Worm (Caenorhabditis elegans): ENCODE results near the gene C25A8.2.

The C25A8.2 gene

DNA sequence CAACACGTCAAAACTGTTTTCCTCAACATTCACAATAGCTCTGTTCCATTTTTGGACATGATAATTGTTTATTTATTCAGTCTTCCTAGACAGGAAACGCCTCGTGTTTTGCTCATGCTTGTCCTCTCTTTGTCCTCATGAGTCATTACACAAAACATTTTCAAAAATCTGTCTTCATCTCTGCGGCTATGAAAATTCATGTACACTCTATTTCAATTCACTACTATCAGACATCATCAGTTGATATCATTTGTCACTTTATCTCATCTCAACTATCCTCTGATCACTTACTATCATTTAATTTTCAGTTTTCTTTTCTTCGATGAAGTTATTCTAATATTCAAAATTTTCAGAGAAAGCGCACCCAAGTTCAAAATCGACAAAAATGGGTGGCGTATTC is 14.2 kb downstream of the C25A8.2 start, which contains the start of gene adah-1:
Gene adah-1, plus strand, starts transcription at position 354 of the 400 bp plus-strand sequence.
- TF ChIP-seq pqm-1 (tag; optimal IDR thresholded peaks at IDR 0.05) (no peak), egl-27 (tag; optimal IDR thresholded peaks at IDR 0.05) (no peak), mml-1 (tag; optimal IDR thresholded peaks at IDR 0.05) (peak; percentile 15)

DNA sequence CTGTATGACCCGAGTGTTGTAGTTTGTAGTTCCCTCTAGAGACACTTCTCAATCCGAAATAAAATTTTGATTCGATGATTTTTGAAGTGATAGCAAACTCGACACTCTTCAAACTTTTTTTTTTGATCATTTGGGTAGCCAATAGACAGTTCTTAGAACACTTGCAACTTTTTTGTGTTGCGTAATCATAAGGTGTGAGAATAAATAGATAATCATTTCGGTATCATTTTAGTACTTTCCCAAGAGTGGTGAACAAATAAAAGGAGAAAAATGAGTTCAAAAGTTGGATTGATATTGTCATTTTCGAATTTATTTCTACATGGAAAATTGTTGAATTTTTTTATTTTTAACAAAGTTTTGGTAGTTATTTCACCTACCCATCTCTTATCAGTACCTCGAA is 15.2 kb downstream of the C25A8.2 start:
- TF ChIP-seq elt-2 (tag; optimal IDR thresholded peaks at IDR 0.05), result peak; percentile 49
- TF ChIP-seq ama-1 (optimal IDR thresholded peaks at IDR 0.05), result no peak
- TF ChIP-seq pqm-1 (tag; optimal IDR thresholded peaks at IDR 0.05), result peak; percentile 39

DNA sequence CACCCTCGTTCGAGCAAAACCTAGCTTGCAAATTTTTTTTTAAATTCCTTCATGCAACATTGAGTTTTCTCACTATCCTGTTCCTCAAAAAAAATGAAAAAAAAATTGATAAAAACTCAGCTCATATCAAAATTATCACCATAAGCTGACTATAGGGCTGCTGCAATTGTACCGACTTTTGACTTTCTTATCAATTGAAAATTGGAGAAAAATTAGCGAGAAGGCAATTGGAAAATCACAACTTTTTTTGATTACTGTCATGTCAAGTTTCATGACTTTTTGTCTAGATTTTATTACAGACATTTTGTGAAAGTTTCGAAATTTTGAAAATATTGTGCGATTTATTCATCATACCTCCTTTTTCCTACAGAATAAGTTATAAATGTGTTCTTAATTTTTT is 16.2 kb downstream of the C25A8.2 start:
- peak; percentile 90 for TF ChIP-seq elt-2 (tag; optimal IDR thresholded peaks at IDR 0.05)
- peak; percentile 8 for TF ChIP-seq pha-4 (tag; optimal IDR thresholded peaks at IDR 0.05)
- TF ChIP-seq pqm-1 (tag; optimal IDR thresholded peaks at IDR 0.05), result peak; percentile 67
- TF ChIP-seq unc-39 (tag; optimal IDR thresholded peaks at IDR 0.05), result no peak

DNA sequence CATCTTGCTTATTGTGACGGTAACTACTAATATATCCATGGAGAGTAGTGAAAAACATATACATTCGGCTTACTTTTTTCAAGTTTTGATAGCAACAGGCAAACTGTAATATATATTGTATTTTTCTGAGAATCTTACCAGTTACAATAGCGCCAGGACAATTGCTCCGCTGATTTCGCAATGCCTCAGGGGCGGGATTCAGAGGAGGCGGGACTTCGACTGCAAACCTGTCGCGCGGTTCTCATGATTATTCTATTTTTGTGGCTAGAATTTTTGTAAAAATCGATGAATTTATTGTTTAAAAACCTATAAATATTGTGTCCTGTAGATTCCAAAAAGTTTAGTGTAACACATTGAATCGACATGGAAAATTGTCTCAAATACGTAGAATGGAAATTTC is 21.4 kb downstream of the C25A8.2 start:
- TF ChIP-seq ama-1 (optimal IDR thresholded peaks at IDR 0.05), result no peak
- no peak for TF ChIP-seq ZK546.5 (tag; optimal IDR thresholded peaks at IDR 0.05)
- no peak for TF ChIP-seq elt-1 (tag; optimal IDR thresholded peaks at IDR 0.05)
- TF ChIP-seq mml-1 (tag; optimal IDR thresholded peaks at IDR 0.05), result no peak
- peak; percentile 58 for TF ChIP-seq fkh-10 (GFP tag; optimal IDR thresholded peaks at IDR 0.05)
- TF ChIP-seq ztf-4 (tag; optimal IDR thresholded peaks at IDR 0.05), result no peak
- no peak for TF ChIP-seq ceh-9 (tag; optimal IDR thresholded peaks at IDR 0.05)

DNA sequence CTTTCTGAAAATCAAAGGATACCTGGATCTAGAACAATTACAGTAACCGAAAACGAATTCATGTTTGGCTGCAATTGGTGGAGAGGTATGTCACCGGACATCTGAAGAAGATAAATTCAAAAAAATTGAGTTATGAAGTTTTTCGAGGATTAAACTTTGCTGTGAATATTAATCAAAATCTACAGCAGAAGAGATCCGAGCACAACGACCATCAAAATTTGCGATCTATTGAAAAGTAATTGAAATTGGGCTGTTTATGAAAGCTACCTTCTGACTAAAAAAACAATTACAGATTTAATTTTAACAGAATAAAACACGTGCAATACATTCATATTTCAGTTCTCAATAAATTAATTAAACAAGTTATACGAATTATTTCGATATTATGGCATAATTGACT is 22.8 kb downstream of the C25A8.2 start, which contains the start of gene C06G3.8:
Gene C06G3.8, minus strand, starts transcription at position 101 of the 400 bp plus-strand sequence.
- no peak for TF ChIP-seq snpc-4 (tag; optimal IDR thresholded peaks at IDR 0.05)
- TF ChIP-seq daf-12 (tag; optimal IDR thresholded peaks at IDR 0.05), result no peak
- no peak for TF ChIP-seq nfya-1 (tag; optimal IDR thresholded peaks at IDR 0.05; ENCODE audit: insufficient read depth)
- TF ChIP-seq lin-39 (tag; optimal IDR thresholded peaks at IDR 0.05), result no peak
- no peak for TF ChIP-seq ztf-11 (tag; optimal IDR thresholded peaks at IDR 0.05)
- no peak for TF ChIP-seq hmg-11 (tag; optimal IDR thresholded peaks at IDR 0.05)
- TF ChIP-seq mdl-1 (tag; optimal IDR thresholded peaks at IDR 0.05), result no peak
- TF ChIP-seq nhr-28 (tag; optimal IDR thresholded peaks at IDR 0.05), result no peak
- TF ChIP-seq ZK546.5 (tag; optimal IDR thresholded peaks at IDR 0.05), result no peak
- no peak for TF ChIP-seq elt-1 (tag; optimal IDR thresholded peaks at IDR 0.05)
- no peak for TF ChIP-seq nhr-23 (tag; optimal IDR thresholded peaks at IDR 0.05)
- no peak for TF ChIP-seq pha-4 (tag; optimal IDR thresholded peaks at IDR 0.05)
- TF ChIP-seq nhr-76 (tag; optimal IDR thresholded peaks at IDR 0.05), result no peak
- TF ChIP-seq aly-2 (tag; optimal IDR thresholded peaks at IDR 0.05), result no peak
- TF ChIP-seq lin-15B (tag; optimal IDR thresholded peaks at IDR 0.05), result no peak
- no peak for TF ChIP-seq nhr-237 (tag; optimal IDR thresholded peaks at IDR 0.05)

DNA sequence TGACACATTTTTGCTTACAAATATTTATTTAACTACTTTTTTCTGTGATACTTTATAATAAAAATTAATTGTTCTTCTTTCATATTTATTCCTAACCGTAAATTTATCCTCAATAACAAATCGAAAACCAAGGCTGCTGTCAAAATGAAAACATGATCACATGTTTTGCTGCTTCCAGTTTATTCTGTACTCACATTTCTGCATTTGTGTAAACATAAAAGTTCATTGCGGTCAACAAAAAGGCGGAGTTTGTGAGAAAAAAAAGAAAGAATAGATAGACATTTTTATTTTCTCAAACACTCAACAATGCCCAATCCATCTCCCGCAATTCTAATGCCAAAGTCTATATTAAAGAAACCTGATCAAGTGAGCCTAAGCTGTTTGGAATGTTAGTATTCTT is 26.2 kb downstream of the C25A8.2 start, which contains the start of gene C06G3.3:
Gene C06G3.3, plus strand, starts transcription at position 301 of the 400 bp plus-strand sequence.
- TF ChIP-seq ceh-16 (tag; optimal IDR thresholded peaks at IDR 0.05) (no peak), nhr-77 (tag; optimal IDR thresholded peaks at IDR 0.05) (no peak), zag-1 (tag; optimal IDR thresholded peaks at IDR 0.05) (no peak), nhr-67 (tag; optimal IDR thresholded peaks at IDR 0.05) (no peak), pha-4 (tag; optimal IDR thresholded peaks at IDR 0.05) (peak; percentile 58), nhr-237 (tag; optimal IDR thresholded peaks at IDR 0.05) (no peak), ceh-28 (tag; optimal IDR thresholded peaks at IDR 0.05) (no peak), egl-5 (tag; optimal IDR thresholded peaks at IDR 0.05) (no peak), pqm-1 (tag; optimal IDR thresholded peaks at IDR 0.05) (no peak)

DNA sequence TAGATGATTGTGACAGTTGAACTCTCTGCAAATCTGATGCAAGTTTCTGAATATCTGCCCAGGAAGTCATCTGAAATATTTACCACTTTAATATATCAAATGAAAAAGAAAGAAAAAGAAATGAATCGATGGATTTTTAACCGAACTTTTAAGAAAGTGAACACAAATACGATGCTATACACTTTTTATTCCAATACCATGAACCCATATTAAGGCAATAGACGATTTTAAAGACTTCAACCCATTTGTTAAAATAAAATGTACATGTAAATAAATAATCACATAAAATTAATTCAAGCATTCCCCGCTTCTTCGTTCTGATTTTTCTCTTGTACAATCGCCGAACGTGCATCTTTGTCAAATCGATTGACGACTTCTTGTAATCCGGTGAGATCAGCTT is 27.2 kb downstream of the C25A8.2 start, which contains the start of gene ufl-1:
Gene ufl-1, minus strand, starts transcription at position 70 of the 400 bp plus-strand sequence.
- no peak for TF ChIP-seq egl-27 (tag; optimal IDR thresholded peaks at IDR 0.05)
- no peak for TF ChIP-seq nhr-23 (tag; optimal IDR thresholded peaks at IDR 0.05)
- no peak for TF ChIP-seq fos-1 (tag; optimal IDR thresholded peaks at IDR 0.05)
- no peak for TF ChIP-seq elt-1 (tag; optimal IDR thresholded peaks at IDR 0.05)
- TF ChIP-seq nhr-237 (tag; optimal IDR thresholded peaks at IDR 0.05), result no peak
- no peak for TF ChIP-seq ceh-82 (tag; optimal IDR thresholded peaks at IDR 0.05)
- no peak for TF ChIP-seq ztf-4 (tag; optimal IDR thresholded peaks at IDR 0.05)
- no peak for TF ChIP-seq R02D3.7 (tag; optimal IDR thresholded peaks at IDR 0.05)
- no peak for TF ChIP-seq fkh-10 (GFP tag; optimal IDR thresholded peaks at IDR 0.05)
- TF ChIP-seq mdl-1 (tag; optimal IDR thresholded peaks at IDR 0.05), result no peak
- no peak for TF ChIP-seq nhr-12 (tag; optimal IDR thresholded peaks at IDR 0.05)
- TF ChIP-seq ZK546.5 (tag; optimal IDR thresholded peaks at IDR 0.05), result no peak
- no peak for TF ChIP-seq nhr-28 (tag; optimal IDR thresholded peaks at IDR 0.05)
- TF ChIP-seq pqm-1 (tag; optimal IDR thresholded peaks at IDR 0.05), result no peak
- TF ChIP-seq unc-62 (GFP tag; optimal IDR thresholded peaks at IDR 0.05), result no peak
- TF ChIP-seq lin-15B (tag; optimal IDR thresholded peaks at IDR 0.05), result no peak

All from whole organism, L3 larva.